Worm (Caenorhabditis elegans): ENCODE measurements around the gene oac-21.

DNA sequence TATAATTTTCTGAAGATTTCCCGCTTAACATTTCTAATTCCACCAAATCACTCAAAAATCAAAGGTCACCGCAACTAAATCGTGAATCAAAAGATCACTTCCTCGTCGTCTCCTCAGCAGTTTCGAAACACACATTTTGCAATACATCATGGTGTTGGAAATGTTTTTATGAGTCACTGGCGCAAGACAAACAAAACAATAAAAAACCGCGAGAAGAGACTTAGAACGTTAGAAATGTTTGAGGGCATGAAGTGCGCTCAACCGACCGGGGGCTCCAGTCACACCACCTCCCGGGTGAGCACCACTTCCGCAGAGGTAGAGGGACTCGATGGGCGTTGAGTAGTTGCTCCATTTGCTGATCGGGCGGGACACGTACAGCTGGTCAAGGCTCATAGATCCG, 13.8 kb upstream of the oac-21 start:
- TF ChIP-seq ets-4 (tag; optimal IDR thresholded peaks at IDR 0.05) (no peak), ceh-2 (tag; optimal IDR thresholded peaks at IDR 0.05) (no peak), lin-11 (tag; optimal IDR thresholded peaks at IDR 0.05) (no peak), hlh-30 (tag; optimal IDR thresholded peaks at IDR 0.05; ENCODE audit: insufficient read depth) (no peak)
